Fruit fly (Drosophila melanogaster) whole organism, embryonic: ENCODE data around the gene CG46427.

Experiments
- Awh ChIP-seq: fragments of 200-800 bp; sonication (Bioruptor generic); IDR thresholded peaks from 2 replicates; pipeline ENCODE4, ENCODE4 v1.3.6; 2022; ENCODE audit warnings: missing biosample characterization, missing genetic modification characterization
- BEAF-32 ChIP-seq: fragments of 200-800 bp; sonication (Bioruptor generic); optimal IDR thresholded peaks from 3 replicates; lab custom pipeline; 2017; ENCODE audit warnings: missing biosample characterization, missing genetic modification characterization, mild to moderate bottlenecking, moderate library complexity, missing genetic modification reagents
- C15 ChIP-seq: fragments of 200-800 bp; sonication (Bioruptor generic); IDR thresholded peaks from 3 replicates; pipeline ENCODE4 v1.3.6; 2022; ENCODE audit warnings: missing biosample characterization, missing genetic modification characterization
- CG10147 ChIP-seq: fragments of 200-800 bp; sonication (Bioruptor generic); optimal IDR thresholded peaks from 2 replicates; lab custom pipeline; 2019; ENCODE audit warnings: missing biosample characterization, mild to moderate bottlenecking, missing genetic modification characterization, moderate library complexity
- CG1024 ChIP-seq: fragments of 200-800 bp; sonication (Bioruptor generic); IDR thresholded peaks from 2 replicates; pipeline ENCODE4 v1.3.6; 2022; ENCODE audit warnings: missing biosample characterization, missing genetic modification characterization
- CG10543 ChIP-seq: fragments of 200-800 bp; sonication (Bioruptor generic); optimal IDR thresholded peaks from 3 replicates; lab custom pipeline; 2017; ENCODE audit warnings: missing biosample characterization, mild to moderate bottlenecking, missing genetic modification characterization, moderate library complexity
- CG11093 ChIP-seq: fragments of 200-800 bp; sonication (Bioruptor generic); IDR thresholded peaks from 3 replicates; pipeline ENCODE4 v1.3.6; 2022; ENCODE audit warnings: missing biosample characterization, missing genetic modification characterization
- CG13624 ChIP-seq: fragments of 200-800 bp; sonication (Bioruptor generic); optimal IDR thresholded peaks from 2 replicates; lab custom pipeline; 2016; ENCODE audit warnings: missing biosample characterization, missing genetic modification characterization
- CG13775 ChIP-seq: fragments of 200-800 bp; sonication (Bioruptor generic); optimal IDR thresholded peaks from 3 replicates; lab custom pipeline; 2017; ENCODE audit warnings: missing biosample characterization, mild to moderate bottlenecking, missing genetic modification characterization
- CG15011 ChIP-seq: fragments of 200-800 bp; sonication (Bioruptor generic); optimal IDR thresholded peaks from 3 replicates; lab custom pipeline; 2018; ENCODE audit warnings: missing biosample characterization, mild to moderate bottlenecking, missing genetic modification characterization
- CG1603 ChIP-seq: fragments of 200-800 bp; sonication (Bioruptor generic); optimal IDR thresholded peaks from 2 replicates; lab custom pipeline; 2019; ENCODE audit warnings: missing biosample characterization, mild to moderate bottlenecking, missing genetic modification characterization, moderate library complexity
- CG2875 ChIP-seq: fragments of 200-800 bp; sonication (Bioruptor generic); optimal IDR thresholded peaks from 2 replicates; lab custom pipeline; 2017; ENCODE audit warnings: missing biosample characterization, mild to moderate bottlenecking, missing genetic modification characterization, missing genetic modification reagents
- CG31441 ChIP-seq: fragments of 200-800 bp; sonication (Bioruptor generic); IDR thresholded peaks from 2 replicates; pipeline ENCODE4 v1.3.6; 2022; ENCODE audit warnings: missing biosample characterization, missing genetic modification characterization
- CG3726 ChIP-seq: fragments of 200-800 bp; sonication (Bioruptor generic); IDR thresholded peaks from 3 replicates; pipeline ENCODE4, ENCODE4 v1.3.6; 2022; ENCODE audit warnings: missing biosample characterization, missing genetic modification characterization
- CG3847 ChIP-seq: fragments of 200-800 bp; sonication (Bioruptor generic); IDR thresholded peaks from 2 replicates; pipeline ENCODE4 v1.3.6; 2022; ENCODE audit warnings: missing biosample characterization, missing genetic modification characterization
- CG3995 ChIP-seq: fragments of 200-800 bp; sonication (Bioruptor generic); optimal IDR thresholded peaks from 3 replicates; lab custom pipeline; 2016; ENCODE audit warnings: missing biosample characterization, missing genetic modification characterization
- CG6791 ChIP-seq: fragments of 200-800 bp; sonication (Bioruptor generic); IDR thresholded peaks from 3 replicates; pipeline ENCODE4 v1.3.6; 2022; ENCODE audit warnings: missing biosample characterization, missing genetic modification characterization; ENCODE audit not compliant: partially characterized antibody
- CG9437 ChIP-seq: fragments of 200-800 bp; sonication (Bioruptor generic); optimal IDR thresholded peaks from 2 replicates; lab custom pipeline; 2018; ENCODE audit warnings: missing biosample characterization, mild to moderate bottlenecking, missing genetic modification characterization
- CG9609 ChIP-seq: fragments of 200-800 bp; sonication (Bioruptor generic); optimal IDR thresholded peaks from 3 replicates; lab custom pipeline; 2016; ENCODE audit warnings: missing biosample characterization, missing genetic modification characterization
- CG9876 ChIP-seq: fragments of 200-800 bp; sonication (Bioruptor generic); optimal IDR thresholded peaks from 2 replicates; lab custom pipeline; 2016; ENCODE audit warnings: missing biosample characterization, missing genetic modification characterization
- CHES-1-like ChIP-seq: fragments of 200-800 bp; sonication (Bioruptor generic); optimal IDR thresholded peaks from 2 replicates; lab custom pipeline; 2016; ENCODE audit warnings: missing biosample characterization, missing genetic modification characterization
- CoRest ChIP-seq: fragments of 200-800 bp; sonication (Bioruptor generic); optimal IDR thresholded peaks from 3 replicates; lab custom pipeline; 2018; ENCODE audit warnings: missing biosample characterization, mild to moderate bottlenecking, missing genetic modification characterization, moderate library complexity
- Dll ChIP-seq: fragments of 200-800 bp; sonication (Bioruptor generic); IDR thresholded peaks from 4 replicates; pipeline ENCODE4 v1.3.6; 2022; ENCODE audit warnings: missing biosample characterization, missing genetic modification characterization; ENCODE audit not compliant: partially characterized antibody
- Dp ChIP-seq: fragments of 200-800 bp; sonication (Bioruptor generic); optimal IDR thresholded peaks from 2 replicates; lab custom pipeline; 2018; ENCODE audit warnings: missing biosample characterization, mild to moderate bottlenecking, missing genetic modification characterization, moderate library complexity
- Ets65A ChIP-seq: fragments of 200-800 bp; sonication (Bioruptor generic); peaks from one replicate; lab custom pipeline; 2016; ENCODE audit warnings: missing biosample characterization, missing genetic modification characterization
- HmgD ChIP-seq: fragments of 200-800 bp; sonication (Bioruptor generic); optimal IDR thresholded peaks from 3 replicates; lab custom pipeline; 2016; ENCODE audit warnings: missing biosample characterization, missing genetic modification characterization
- Lim3 ChIP-seq: fragments of 200-800 bp; sonication (Bioruptor generic); IDR thresholded peaks from 2 replicates; pipeline ENCODE4 v1.3.6; 2022; ENCODE audit warnings: missing biosample characterization, missing genetic modification characterization
- Med ChIP-seq: fragments of 200-800 bp; sonication (Bioruptor generic); peaks from one replicate; lab custom pipeline; 2016; ENCODE audit warnings: missing biosample characterization, missing genetic modification characterization, mild to moderate bottlenecking, inconsistent platforms, moderate library complexity
- Side ChIP-seq: fragments of 200-800 bp; sonication (Bioruptor generic); optimal IDR thresholded peaks from 2 replicates; lab custom pipeline; 2016; ENCODE audit warnings: missing biosample characterization, missing genetic modification characterization
- Six4 ChIP-seq: fragments of 200-800 bp; sonication (Bioruptor generic); optimal IDR thresholded peaks from 2 replicates; lab custom pipeline; 2016; ENCODE audit warnings: missing biosample characterization, missing genetic modification characterization
- Sry-δ ChIP-seq: fragments of 200-800 bp; sonication (Bioruptor generic); optimal IDR thresholded peaks from 2 replicates; lab custom pipeline; 2016; ENCODE audit warnings: missing biosample characterization, missing genetic modification characterization
- Usf ChIP-seq: fragments of 200-800 bp; sonication (Bioruptor generic); optimal IDR thresholded peaks from 2 replicates; lab custom pipeline; 2017; ENCODE audit warnings: missing genotype, missing biosample characterization, missing genetic modification characterization
- ara ChIP-seq: fragments of 200-800 bp; sonication (Bioruptor generic); IDR thresholded peaks from 2 replicates; pipeline ENCODE4 v1.3.6; 2022; ENCODE audit warnings: missing biosample characterization, missing genetic modification characterization
- cas ChIP-seq: fragments of 200-800 bp; sonication (Bioruptor generic); IDR thresholded peaks from 2 replicates; pipeline ENCODE4 v1.3.6; 2022; ENCODE audit warnings: missing biosample characterization, missing genetic modification characterization
- crp ChIP-seq, 2 experiments: fragments of 200-800 bp; sonication (Bioruptor generic); optimal IDR thresholded peaks; 2 replicates in 1 of 2; 3 replicates in 1 of 2; lab custom pipeline; 2017; ENCODE audit warnings: missing biosample characterization in 2 of 2, missing genetic modification characterization in 2 of 2, mild to moderate bottlenecking in 1 of 2, moderate library complexity in 1 of 2
- dmrt11E ChIP-seq: fragments of 200-800 bp; sonication (Bioruptor generic); optimal IDR thresholded peaks from 3 replicates; lab custom pipeline; 2018; ENCODE audit warnings: missing biosample characterization, mild to moderate bottlenecking, missing genetic modification characterization, moderate library complexity
- fd96Cb ChIP-seq: fragments of 200-800 bp; sonication (Bioruptor generic); optimal IDR thresholded peaks from 2 replicates; lab custom pipeline; 2018; ENCODE audit warnings: missing biosample characterization, mild to moderate bottlenecking, missing genetic modification characterization, moderate library complexity
- fu2 ChIP-seq: fragments of 200-800 bp; sonication (Bioruptor generic); optimal IDR thresholded peaks from 2 replicates; lab custom pipeline; 2016; ENCODE audit warnings: missing biosample characterization, missing genetic modification characterization
- gsb-n ChIP-seq: fragments of 200-800 bp; sonication (Bioruptor generic); optimal IDR thresholded peaks from 3 replicates; lab custom pipeline; 2018; ENCODE audit warnings: missing biosample characterization, mild to moderate bottlenecking, missing genetic modification characterization
- ham ChIP-seq: fragments of 200-800 bp; sonication (Bioruptor generic); IDR thresholded peaks from 2 replicates; pipeline ENCODE4 v1.3.6; 2022; ENCODE audit warnings: missing biosample characterization, missing genetic modification characterization
- kni ChIP-seq: fragments of 200-800 bp; sonication (Bioruptor generic); optimal IDR thresholded peaks from 3 replicates; lab custom pipeline; 2017; ENCODE audit warnings: mild to moderate bottlenecking, missing biosample characterization, missing genetic modification reagents, missing genetic modification characterization
- nerfin-1 ChIP-seq: fragments of 200-800 bp; sonication (Bioruptor generic); optimal IDR thresholded peaks from 3 replicates; lab custom pipeline; 2019; ENCODE audit warnings: missing biosample characterization, mild to moderate bottlenecking, missing genetic modification characterization, moderate library complexity
- pzg ChIP-seq: fragments of 200-800 bp; sonication (Bioruptor generic); optimal IDR thresholded peaks from 3 replicates; lab custom pipeline; 2018; ENCODE audit warnings: missing biosample characterization, mild to moderate bottlenecking, missing genetic modification characterization, moderate library complexity
- sr ChIP-seq: fragments of 200-800 bp; sonication (Bioruptor generic); IDR thresholded peaks from 3 replicates; pipeline ENCODE4 v1.3.6; 2022; ENCODE audit warnings: missing biosample characterization, missing genetic modification characterization
- stwl ChIP-seq: fragments of 200-800 bp; sonication (Bioruptor generic); optimal IDR thresholded peaks from 3 replicates; lab custom pipeline; 2018; ENCODE audit warnings: missing biosample characterization, mild to moderate bottlenecking, missing genetic modification characterization, moderate library complexity
- tna ChIP-seq: fragments of 200-800 bp; sonication (Bioruptor generic); IDR thresholded peaks from 2 replicates; pipeline ENCODE4 v1.3.6; 2022; ENCODE audit warnings: missing biosample characterization, missing genetic modification characterization; ENCODE audit not compliant: partially characterized antibody
- vvl ChIP-seq: fragments of 200-800 bp; sonication (Bioruptor generic); IDR thresholded peaks from 2 replicates; pipeline ENCODE4 v1.3.6; 2022; ENCODE audit warnings: missing biosample characterization, missing genetic modification characterization

The CG46427 gene

DNA sequence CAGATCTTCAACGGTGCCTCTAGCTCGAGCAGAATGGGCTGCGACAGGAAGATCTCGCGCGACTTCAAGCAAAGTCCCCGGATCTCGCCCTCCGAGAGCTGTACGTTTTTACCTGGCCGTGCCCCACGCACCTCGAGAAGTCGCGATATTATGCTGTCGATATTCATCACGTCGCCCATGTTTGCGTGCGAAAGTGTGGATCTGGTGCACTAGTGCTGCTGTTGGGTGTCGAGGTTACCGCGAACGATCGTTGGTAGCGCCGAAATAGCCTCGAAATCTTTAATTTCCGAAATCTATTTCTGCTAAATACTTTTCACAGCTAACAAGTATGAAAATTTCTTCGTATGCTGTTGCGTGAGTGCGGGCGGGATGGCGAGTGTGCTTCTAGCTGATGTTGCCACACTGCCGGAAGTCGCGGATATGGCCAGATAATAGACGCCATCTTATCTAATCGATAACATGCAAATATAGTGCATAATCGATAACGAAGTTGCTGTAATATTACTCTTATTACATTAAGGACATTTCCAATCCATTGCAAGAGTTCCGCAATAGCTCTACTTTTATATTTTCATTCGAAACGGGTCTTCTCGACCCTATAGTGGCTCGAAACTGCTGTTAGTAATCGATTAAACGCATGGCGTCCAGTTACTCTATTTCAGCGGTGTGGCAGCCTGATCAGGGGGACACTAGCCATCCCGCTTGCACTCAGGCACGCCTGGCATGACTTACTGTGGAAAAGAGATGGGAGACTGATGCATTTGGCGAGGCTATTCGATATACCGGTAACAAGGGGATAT is 13.2 kb downstream of the CG46427 start, which contains the start of gene Pp1-87B (continued):
- TF ChIP-seq pzg (GFP tag; lab: Kevin White, UChicago) (peak; percentile 77), CG10543 (GFP tag; lab: Kevin White, UChicago) (peak; percentile 53), C15 (GFP tag; lab: Robert Waterston, UW) (no peak), Dp (peak; percentile 60), Side (GFP tag; lab: Kevin White, UChicago) (peak; percentile 32), HmgD (GFP tag; lab: Kevin White, UChicago) (peak; percentile 40), CHES-1-like (GFP tag; lab: Kevin White, UChicago) (no peak), BEAF-32 (peak; percentile 70), nerfin-1 (tag; lab: Kevin White, UChicago) (no peak), fd96Cb (tag; lab: Kevin White, UChicago) (no peak), kni (GFP tag; lab: Kevin White, UChicago) (peak; percentile 70), crp (GFP tag; optimal IDR thresholded peaks at IDR 0.05; lab: Kevin White, UChicago) (peak in 1 of 2 experiments; percentile 8), CoRest (tag; lab: Kevin White, UChicago) (peak; percentile 63), Sry-δ (GFP tag; lab: Kevin White, UChicago) (peak; percentile 75), CG3995 (peak; percentile 38), CG9609 (peak; percentile 30), CG13775 (GFP tag; lab: Kevin White, UChicago) (peak; percentile 34), CG3726 (GFP tag; lab: Robert Waterston, UW) (no peak), CG9437 (GFP tag; lab: Kevin White, UChicago) (peak; percentile 37), Usf (GFP tag; lab: Kevin White, UChicago) (peak; percentile 29), Dll (0 out of 4 replicates have a peak, but pooled peaks have one; percentile 23), CG11093 (GFP tag; lab: Robert Waterston, UW) (no peak), tna (GFP tag; lab: Robert Waterston, UW) (no peak; the same call in 1 of the 2 replicates), CG2875 (GFP tag; lab: Kevin White, UChicago) (no peak), CG3847 (peak; percentile 64), dmrt11E (tag; lab: Kevin White, UChicago) (no peak), stwl (tag; lab: Kevin White, UChicago) (peak; percentile 46)

DNA sequence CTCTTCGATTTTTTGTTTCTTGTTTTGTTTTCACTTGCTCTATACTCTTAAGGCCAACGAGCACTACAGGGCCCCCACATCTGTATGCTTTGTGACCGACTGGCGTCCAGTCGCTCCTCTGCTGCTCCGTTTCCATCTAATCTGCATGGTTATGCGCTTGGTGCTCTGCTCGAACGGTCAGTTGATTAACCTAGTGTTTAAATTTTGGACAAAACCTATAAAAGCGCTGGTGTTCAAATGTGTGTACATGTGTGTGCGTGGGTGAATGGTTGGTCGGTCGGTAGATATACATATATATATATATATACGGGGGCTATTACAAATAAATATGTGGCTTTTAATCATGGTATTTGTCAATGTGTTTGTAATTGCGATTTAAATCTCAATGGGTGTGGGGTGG is 14.9 kb downstream of the CG46427 start:
- TF ChIP-seq gsb-n (tag; lab: Kevin White, UChicago) (no peak), ara (no peak), CG10147 (GFP tag; lab: Kevin White, UChicago) (no peak), Med (peak; percentile 30), CG9876 (GFP tag; lab: Kevin White, UChicago) (no peak), CG1603 (tag; lab: Kevin White, UChicago) (no peak), vvl (GFP tag; lab: Robert Waterston, UW) (no peak), CG15011 (GFP tag; lab: Kevin White, UChicago) (no peak), Lim3 (GFP tag; lab: Robert Waterston, UW) (no peak), CG1024 (GFP tag; lab: Robert Waterston, UW) (no peak), sr (GFP tag; lab: Robert Waterston, UW) (peak; percentile 8; the same call in 1 of the 3 replicates), fu2 (GFP tag; lab: Kevin White, UChicago) (no peak), CG13624 (no peak), Ets65A (GFP tag; lab: Kevin White, UChicago) (peak; percentile 44), CG31441 (no peak), Awh (GFP tag; lab: Robert Waterston, UW) (no peak), ham (GFP tag; lab: Robert Waterston, UW) (no peak), Six4 (GFP tag; lab: Kevin White, UChicago) (no peak), CG6791 (0 out of 3 replicates have a peak, but pooled peaks have one; percentile 34), cas (GFP tag; lab: Robert Waterston, UW) (no peak)
